Worm (Caenorhabditis elegans) whole organism, mixed stage, embryonic: ENCODE data around the gene swan-2.

Experiments used
- M03D4.4 ChIP-seq: sonication (generic microtip); optimal IDR thresholded peaks from 2 replicates; lab custom pipeline; 2017; ENCODE audit warnings: mild to moderate bottlenecking, missing genetic modification characterization, missing compliant biosample characterization
- bed-3 ChIP-seq: fragments of 200-800 bp; sonication (Bioruptor generic); optimal IDR thresholded peaks from 3 replicates; lab custom pipeline; 2018; ENCODE audit warnings: mild to moderate bottlenecking, missing genetic modification characterization, moderate library complexity, missing compliant biosample characterization
- blmp-1 ChIP-seq: fragments of 150-350 bp; optimal IDR thresholded peaks from 2 replicates; lab custom pipeline; 2014; ENCODE audit warnings: missing biosample characterization, missing genetic modification characterization
- ceh-39 ChIP-seq: fragments of 150-350 bp; optimal IDR thresholded peaks from 2 replicates; lab custom pipeline; 2014; ENCODE audit warnings: missing biosample characterization, missing genetic modification characterization
- ceh-43 ChIP-seq: fragments of 200-800 bp; sonication (Bioruptor generic); optimal IDR thresholded peaks from 2 replicates; lab custom pipeline; 2018; ENCODE audit warnings: mild to moderate bottlenecking, missing genetic modification characterization, moderate library complexity, missing compliant biosample characterization
- ceh-83 ChIP-seq: fragments of 200-800 bp; sonication (Bioruptor generic); optimal IDR thresholded peaks from 2 replicates; lab custom pipeline; 2018; ENCODE audit warnings: mild to moderate bottlenecking, missing genetic modification characterization, missing compliant biosample characterization
- ces-1 ChIP-seq: fragments of 150-350 bp; optimal IDR thresholded peaks from 2 replicates; lab custom pipeline; 2014; ENCODE audit warnings: missing biosample characterization, missing genetic modification reagents, missing genetic modification characterization
- cnd-1 ChIP-seq: fragments of 200-800 bp; sonication (Bioruptor generic); optimal IDR thresholded peaks from 2 replicates; lab custom pipeline; 2018; ENCODE audit warnings: mild to moderate bottlenecking, missing genetic modification characterization, missing compliant biosample characterization
- drap-1 ChIP-seq: fragments of 200-800 bp; sonication (Bioruptor generic); optimal IDR thresholded peaks from 3 replicates; lab custom pipeline; 2018; ENCODE audit warnings: mild to moderate bottlenecking, missing genetic modification characterization, missing compliant biosample characterization
- elt-1 ChIP-seq: sonication (generic microtip); optimal IDR thresholded peaks from 2 replicates; lab custom pipeline; 2017; ENCODE audit warnings: missing genetic modification characterization, mild to moderate bottlenecking, missing compliant biosample characterization, antibody characterized with exemption, moderate library complexity, borderline replicate concordance; ENCODE audit not compliant: insufficient read depth
- hlh-1 ChIP-seq: fragments of 150-350 bp; optimal IDR thresholded peaks from 2 replicates; lab custom pipeline; 2014; ENCODE audit warnings: missing biosample characterization, missing genetic modification reagents, missing genetic modification characterization
- lin-13 ChIP-seq: fragments of 150-350 bp; optimal IDR thresholded peaks from 2 replicates; lab custom pipeline; 2014; ENCODE audit warnings: missing biosample characterization, missing genetic modification characterization
- lin-32 ChIP-seq: fragments of 200-800 bp; sonication (Bioruptor generic); optimal IDR thresholded peaks from 2 replicates; lab custom pipeline; 2018; ENCODE audit warnings: mild to moderate bottlenecking, missing genetic modification characterization, missing compliant biosample characterization
- mab-5 ChIP-seq: fragments of 150-350 bp; optimal IDR thresholded peaks from 2 replicates; lab custom pipeline; 2014; ENCODE audit warnings: missing biosample characterization, missing genetic modification characterization
- mep-1 ChIP-seq: fragments of 150-350 bp; optimal IDR thresholded peaks from 2 replicates; lab custom pipeline; 2017; ENCODE audit warnings: missing biosample characterization, missing genetic modification reagents, missing genetic modification characterization, inconsistent platforms
- mls-2 ChIP-seq: sonication (generic microtip); optimal IDR thresholded peaks from 2 replicates; lab custom pipeline; 2016; ENCODE audit warnings: mild to moderate bottlenecking, missing genetic modification characterization, moderate library complexity, missing compliant biosample characterization
- nhr-12 ChIP-seq: fragments of 150-350 bp; optimal IDR thresholded peaks from 2 replicates; lab custom pipeline; 2014; ENCODE audit warnings: missing biosample characterization, missing genetic modification characterization
- nhr-2 ChIP-seq: fragments of 150-350 bp; optimal IDR thresholded peaks from 2 replicates; lab custom pipeline; 2014; ENCODE audit warnings: missing biosample characterization, missing genetic modification characterization
- nhr-237 ChIP-seq: fragments of 150-350 bp; optimal IDR thresholded peaks from 2 replicates; lab custom pipeline; 2014; ENCODE audit warnings: missing biosample characterization, missing genetic modification characterization
- nhr-28 ChIP-seq: fragments of 150-350 bp; optimal IDR thresholded peaks from 2 replicates; lab custom pipeline; 2014; ENCODE audit warnings: missing biosample characterization, missing genetic modification characterization
- nhr-76 ChIP-seq: sonication (generic microtip); optimal IDR thresholded peaks from 2 replicates; lab custom pipeline; 2017; ENCODE audit warnings: missing biosample characterization, missing genetic modification characterization
- pha-4 ChIP-seq: fragments of 150-350 bp; optimal IDR thresholded peaks from 2 replicates; lab custom pipeline; 2018; ENCODE audit warnings: missing biosample characterization, missing genetic modification reagents, missing genetic modification characterization
- sem-2 ChIP-seq: fragments of 200-800 bp; sonication (Bioruptor generic); optimal IDR thresholded peaks from 2 replicates; lab custom pipeline; 2018; ENCODE audit warnings: mild to moderate bottlenecking, missing genetic modification characterization, missing compliant biosample characterization
- snpc-4 ChIP-seq: fragments of 150-350 bp; optimal IDR thresholded peaks from 2 replicates; lab custom pipeline; 2014; ENCODE audit warnings: missing biosample characterization, missing genetic modification characterization
- sptf-1 ChIP-seq: sonication (generic microtip); optimal IDR thresholded peaks from 2 replicates; lab custom pipeline; 2017; ENCODE audit warnings: mild to moderate bottlenecking, missing genetic modification characterization, moderate library complexity, missing compliant biosample characterization
- tbx-8 ChIP-seq: fragments of 200-800 bp; sonication (Bioruptor generic); optimal IDR thresholded peaks from 2 replicates; lab custom pipeline; 2018; ENCODE audit warnings: mild to moderate bottlenecking, missing genetic modification characterization, moderate library complexity, missing compliant biosample characterization
- unc-120 ChIP-seq: sonication (generic microtip); optimal IDR thresholded peaks from 2 replicates; lab custom pipeline; 2017; ENCODE audit warnings: missing genetic modification characterization, missing compliant biosample characterization; ENCODE audit not compliant: poor library complexity, severe bottlenecking
- unc-39 ChIP-seq: fragments of 150-350 bp; optimal IDR thresholded peaks from 2 replicates; lab custom pipeline; 2014; ENCODE audit warnings: missing biosample characterization, missing genetic modification characterization
- unc-62 ChIP-seq: fragments of 150-350 bp; optimal IDR thresholded peaks from 2 replicates; lab custom pipeline; 2014; ENCODE audit warnings: missing biosample characterization, missing genetic modification reagents, missing genetic modification characterization
- zip-8 ChIP-seq: fragments of 150-350 bp; optimal IDR thresholded peaks from 2 replicates; lab custom pipeline; 2014; ENCODE audit warnings: missing biosample characterization, missing genetic modification characterization

The swan-2 gene

DNA sequence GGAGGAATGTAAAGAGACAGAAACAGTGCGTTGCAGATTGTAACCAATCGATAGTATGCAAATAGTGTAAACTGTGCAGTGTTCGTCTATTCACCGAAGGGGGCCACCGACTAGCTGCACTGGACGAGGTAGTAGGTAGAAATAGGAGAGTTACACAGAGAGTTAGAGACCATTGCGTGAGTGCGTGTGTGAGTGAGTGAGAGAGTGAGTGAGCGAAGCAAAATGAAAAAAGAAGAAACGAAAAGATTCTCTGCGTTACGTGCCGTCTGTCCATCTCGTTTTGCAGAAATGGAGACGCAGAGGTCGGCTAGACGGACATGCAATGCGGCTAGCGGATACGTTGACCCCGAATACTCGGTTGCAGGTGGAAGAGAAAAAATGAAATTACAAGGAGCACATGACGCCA, 4.4 kb upstream of the swan-2 start (continued):
- TF ChIP-seq nhr-76 (tag; lab: Kevin White, UChicago) (no peak), nhr-237 (no peak), tbx-8 (GFP tag; lab: Kevin White, UChicago) (no peak), elt-1 (tag; lab: Kevin White, UChicago) (no peak), mls-2 (tag; lab: Kevin White, UChicago) (peak; percentile 75), M03D4.4 (tag; lab: Kevin White, UChicago) (peak; percentile 45)

- TF ChIP-seq hlh-1 (tag; lab: Kevin White, UChicago) (peak; percentile 41), ceh-39 (no peak), lin-32 (no peak), nhr-12 (tag; lab: Kevin White, UChicago) (no peak), unc-120 (tag; lab: Kevin White, UChicago) (peak; percentile 40), blmp-1 (no peak), nhr-237 (no peak), ceh-43 (GFP tag; lab: Kevin White, UChicago) (no peak), elt-1 (tag; lab: Kevin White, UChicago) (no peak)
These were observed 3.2 kb upstream of the swan-2 start, which contains the start of gene swan-1 for ce11 chrV:13807232-13807631. TSS of gene swan-1 (minus strand) at chrV:13807237.

ce11 chrV:13799190-13799589, 4.9 kb downstream of the swan-2 start:
- TF ChIP-seq blmp-1 (no peak), ces-1 (GFP tag; lab: Kevin White, UChicago) (no peak), ceh-43 (GFP tag; lab: Kevin White, UChicago) (no peak)

DNA sequence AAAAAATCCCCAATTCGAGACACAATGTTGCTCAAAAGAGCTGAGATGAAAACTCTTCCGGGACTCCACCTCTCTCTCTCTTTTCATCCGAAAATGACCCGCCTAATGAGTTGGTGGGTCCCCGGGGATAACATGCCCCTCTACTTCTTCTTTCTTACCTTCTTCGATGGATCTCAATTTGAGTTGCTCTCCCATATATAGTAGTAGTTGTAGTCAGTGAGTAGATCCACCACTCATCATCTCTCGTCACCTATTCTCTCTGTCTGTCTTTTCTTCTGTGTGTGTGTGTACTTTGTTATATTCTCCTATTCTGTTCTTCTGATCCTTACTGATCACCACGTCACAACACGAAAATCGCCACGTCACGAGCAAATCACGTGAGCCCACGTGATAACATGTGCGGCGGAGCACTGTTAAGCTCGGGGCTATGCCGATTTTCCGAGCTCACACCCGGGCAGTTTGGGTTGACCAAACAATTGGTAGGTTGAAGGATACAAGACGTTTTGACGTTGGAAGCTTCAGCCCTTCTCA, 7.8 kb downstream of the swan-2 start, which contains the start of gene twk-32:
twk-32 (plus strand) TSS at position 396 of the 531 bp plus-strand sequence.
- TF ChIP-seq ces-1 (GFP tag; lab: Kevin White, UChicago) (peak; percentile 18), nhr-12 (tag; lab: Kevin White, UChicago) (no peak), pha-4 (tag; lab: Kevin White, UChicago) (no peak), ceh-39 (no peak)

ce11 chrV:13794046-13794445, 10.0 kb downstream of the swan-2 start:
- TF ChIP-seq sem-2, result no peak
- no peak for TF ChIP-seq drap-1 (GFP tag; lab: Kevin White, UChicago)
- no peak for TF ChIP-seq ceh-83 (GFP tag; lab: Kevin White, UChicago)
- no peak for TF ChIP-seq zip-8 (tag; lab: Kevin White, UChicago)
- no peak for TF ChIP-seq hlh-1 (tag; lab: Kevin White, UChicago)
- no peak for TF ChIP-seq nhr-12 (tag; lab: Kevin White, UChicago)
- TF ChIP-seq nhr-2 (tag; lab: Kevin White, UChicago), result no peak
- TF ChIP-seq M03D4.4 (tag; lab: Kevin White, UChicago), result no peak
- no peak for TF ChIP-seq bed-3 (GFP tag; lab: Kevin White, UChicago)
- TF ChIP-seq ceh-43 (GFP tag; lab: Kevin White, UChicago), result no peak
- TF ChIP-seq sptf-1 (tag; lab: Kevin White, UChicago), result no peak
- no peak for TF ChIP-seq lin-13 (tag; lab: Kevin White, UChicago)
- TF ChIP-seq blmp-1, result no peak
- TF ChIP-seq nhr-28 (tag; lab: Kevin White, UChicago), result no peak
- no peak for TF ChIP-seq snpc-4 (tag; lab: Kevin White, UChicago)
- TF ChIP-seq tbx-8 (GFP tag; lab: Kevin White, UChicago), result no peak
- no peak for TF ChIP-seq unc-120 (tag; lab: Kevin White, UChicago)
- no peak for TF ChIP-seq mep-1 (tag; lab: Kevin White, UChicago)
- no peak for TF ChIP-seq cnd-1

DNA sequence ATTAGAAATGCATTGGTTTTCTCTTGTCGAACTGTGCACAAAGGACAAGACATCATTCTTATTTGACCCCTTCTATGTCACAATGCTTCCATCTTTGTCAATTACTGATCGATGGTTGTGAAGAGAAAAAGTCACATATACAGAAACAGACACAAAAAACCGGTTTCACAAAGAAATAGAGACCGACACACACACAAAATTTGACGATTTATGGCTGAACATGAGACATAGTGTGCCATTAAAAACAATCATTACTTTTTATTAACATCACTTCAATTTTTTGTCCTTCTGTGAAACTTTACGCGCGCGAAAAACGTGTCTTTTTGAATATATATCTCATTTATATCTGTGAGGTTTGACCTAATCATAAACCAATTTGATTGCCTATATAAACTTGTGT, 13.5 kb downstream of the swan-2 start:
- TF ChIP-seq ces-1 (GFP tag; lab: Kevin White, UChicago), result no peak
- no peak for TF ChIP-seq mep-1 (tag; lab: Kevin White, UChicago)
- no peak for TF ChIP-seq lin-13 (tag; lab: Kevin White, UChicago)
- no peak for TF ChIP-seq drap-1 (GFP tag; lab: Kevin White, UChicago)
- TF ChIP-seq hlh-1 (tag; lab: Kevin White, UChicago), result no peak
- TF ChIP-seq bed-3 (GFP tag; lab: Kevin White, UChicago), result no peak
- no peak for TF ChIP-seq cnd-1
- TF ChIP-seq M03D4.4 (tag; lab: Kevin White, UChicago), result no peak
- no peak for TF ChIP-seq ceh-43 (GFP tag; lab: Kevin White, UChicago)
- no peak for TF ChIP-seq lin-32
- TF ChIP-seq unc-39 (tag; lab: Kevin White, UChicago), result no peak
- TF ChIP-seq unc-62 (GFP tag; lab: Kevin White, UChicago), result no peak
- TF ChIP-seq elt-1 (tag; lab: Kevin White, UChicago), result no peak
- no peak for TF ChIP-seq mab-5
